Worm (Caenorhabditis elegans) whole organism, midembryonic: Measurements from ENCODE around the gene M03E7.1.

Experiments used
- T22C8.4 ChIP-seq: fragments of 200-800 bp; sonication (Bioruptor generic); IDR thresholded peaks from 2 replicates; pipeline ENCODE4 v1.3.6; 2022; ENCODE audit warnings: missing genetic modification characterization, missing compliant biosample characterization
- cog-1 ChIP-seq: sonication (generic microtip); optimal IDR thresholded peaks from 2 replicates; lab custom pipeline; 2016; ENCODE audit warnings: missing genetic modification characterization, missing compliant biosample characterization
- flt-1 ChIP-seq: fragments of 200-800 bp; sonication (Bioruptor generic); IDR thresholded peaks from 2 replicates; pipeline ENCODE4 v1.3.6; 2022; ENCODE audit warnings: missing genetic modification characterization, missing compliant biosample characterization
- klf-2 ChIP-seq: fragments of 200-800 bp; sonication (Bioruptor generic); conservative IDR thresholded peaks from 2 replicates; pipeline ENCODE4 v1.3.6; 2022; ENCODE audit warnings: missing genetic modification reagents, missing genetic modification characterization, missing compliant biosample characterization
- med-1 ChIP-seq: sonication (generic microtip); optimal IDR thresholded peaks from 2 replicates; lab custom pipeline; 2017; ENCODE audit warnings: missing genetic modification characterization, mild to moderate bottlenecking, missing compliant biosample characterization, antibody characterized with exemption, missing genetic modification reagents; ENCODE audit not compliant: insufficient read depth
- ref-1 ChIP-seq: fragments of 200-800 bp; sonication (Bioruptor generic); conservative IDR thresholded peaks from 2 replicates; pipeline ENCODE4 v1.3.6; 2022; ENCODE audit warnings: missing genetic modification reagents, missing genetic modification characterization, missing compliant biosample characterization
- tab-1 ChIP-seq: fragments of 200-800 bp; sonication (Bioruptor generic); IDR thresholded peaks from 2 replicates; pipeline ENCODE4 v1.3.6; 2022; ENCODE audit warnings: missing genetic modification characterization, missing compliant biosample characterization
- ztf-23 ChIP-seq: fragments of 200-800 bp; sonication (Bioruptor generic); IDR thresholded peaks from 2 replicates; pipeline ENCODE4 v1.3.6; 2022; ENCODE audit warnings: missing genetic modification reagents, missing genetic modification characterization, missing compliant biosample characterization
- ztf-29 ChIP-seq: fragments of 200-800 bp; sonication (Bioruptor generic); IDR thresholded peaks from 2 replicates; pipeline ENCODE4 v1.3.6; 2022; ENCODE audit warnings: missing genetic modification reagents, missing genetic modification characterization, missing compliant biosample characterization

DNA sequence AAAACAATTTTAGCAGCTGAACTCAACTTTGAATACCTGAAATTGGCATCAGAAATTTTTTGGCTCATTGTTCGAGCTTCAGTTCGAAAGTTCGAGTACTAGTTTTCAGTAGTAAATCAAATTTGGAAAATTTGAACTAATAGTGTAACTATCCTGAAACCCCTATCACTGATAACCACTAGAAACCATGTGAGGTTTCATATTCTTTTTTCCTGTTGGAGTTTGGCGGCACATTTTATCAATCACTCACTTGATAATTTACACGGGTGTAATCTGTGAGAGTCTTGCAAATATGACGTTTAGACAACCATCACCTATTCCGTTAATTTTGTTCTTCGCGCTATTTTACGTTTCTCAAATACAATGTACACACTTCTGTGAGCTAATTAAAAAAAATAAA, 25.9 kb downstream of the M03E7.1 start, which contains the start of gene C14C11.4:
- TF ChIP-seq tab-1 (GFP tag; lab: Robert Waterston, UW) (no peak), T22C8.4 (GFP tag; lab: Robert Waterston, UW) (no peak), ztf-23 (GFP tag; lab: Robert Waterston, UW) (no peak), klf-2 (GFP tag; lab: Robert Waterston, UW) (no peak), ztf-29 (GFP tag; lab: Robert Waterston, UW) (no peak), ref-1 (GFP tag; lab: Robert Waterston, UW) (no peak), flt-1 (GFP tag; lab: Robert Waterston, UW) (no peak), med-1 (no peak), cog-1 (tag; lab: Kevin White, UChicago) (no peak)
